Worm (Caenorhabditis elegans) whole organism, late embryonic: Measurements from ENCODE around the gene T05B4.12.

Experiments used
- F13H6.1 ChIP-seq: sonication (generic microtip); optimal IDR thresholded peaks from 2 replicates; lab custom pipeline; 2016; ENCODE audit warnings: missing genetic modification characterization, missing compliant biosample characterization
- T23F11.4 ChIP-seq: fragments of 200-800 bp; sonication (Bioruptor generic); optimal IDR thresholded peaks from 2 replicates; lab custom pipeline; 2018; ENCODE audit warnings: mild to moderate bottlenecking, missing genetic modification characterization, missing compliant biosample characterization
- ama-1 ChIP-seq: fragments of 150-350 bp; optimal IDR thresholded peaks from 2 replicates; lab custom pipeline; 2014
- ceh-9 ChIP-seq: sonication (generic microtip); optimal IDR thresholded peaks from 2 replicates; lab custom pipeline; 2016; ENCODE audit warnings: mild to moderate bottlenecking, missing genetic modification characterization, inconsistent platforms, missing compliant biosample characterization
- che-1 ChIP-seq: sonication (generic microtip); optimal IDR thresholded peaks from 2 replicates; lab custom pipeline; 2016; ENCODE audit warnings: mild to moderate bottlenecking, missing genetic modification characterization, missing compliant biosample characterization
- dve-1 ChIP-seq: sonication (generic microtip); optimal IDR thresholded peaks from 2 replicates; lab custom pipeline; 2017; ENCODE audit warnings: antibody characterized with exemption, mild to moderate bottlenecking, missing genetic modification characterization, missing compliant biosample characterization
- elt-2 ChIP-seq: sonication (generic microtip); optimal IDR thresholded peaks from 2 replicates; lab custom pipeline; 2016; ENCODE audit warnings: missing genetic modification reagents, missing genetic modification characterization, missing compliant biosample characterization
- fkh-6 ChIP-seq: sonication (generic microtip); optimal IDR thresholded peaks from 2 replicates; lab custom pipeline; 2016; ENCODE audit warnings: missing genetic modification characterization, missing compliant biosample characterization
- madf-2 ChIP-seq: sonication (generic microtip); optimal IDR thresholded peaks from 2 replicates; lab custom pipeline; 2017; ENCODE audit warnings: missing genetic modification characterization, missing compliant biosample characterization
- nhr-11 ChIP-seq: fragments of 150-350 bp; optimal IDR thresholded peaks from 2 replicates; lab custom pipeline; 2014; ENCODE audit warnings: missing biosample characterization, missing genetic modification characterization
- pha-4 ChIP-seq: fragments of 150-350 bp; optimal IDR thresholded peaks from 2 replicates; lab custom pipeline; 2018; ENCODE audit warnings: missing biosample characterization, missing genetic modification reagents, missing genetic modification characterization
- pqm-1 ChIP-seq: sonication (generic microtip); optimal IDR thresholded peaks from 2 replicates; lab custom pipeline; 2016; ENCODE audit warnings: missing genetic modification characterization, missing compliant biosample characterization
- sox-2 ChIP-seq: fragments of 200-800 bp; sonication (Bioruptor generic); IDR thresholded peaks from 2 replicates; pipeline ENCODE4 v1.3.6; 2022; ENCODE audit warnings: missing genetic modification reagents, missing genetic modification characterization, missing compliant biosample characterization
- unc-86 ChIP-seq: sonication (generic microtip); optimal IDR thresholded peaks from 2 replicates; lab custom pipeline; 2016; ENCODE audit warnings: missing genetic modification characterization, missing compliant biosample characterization

DNA sequence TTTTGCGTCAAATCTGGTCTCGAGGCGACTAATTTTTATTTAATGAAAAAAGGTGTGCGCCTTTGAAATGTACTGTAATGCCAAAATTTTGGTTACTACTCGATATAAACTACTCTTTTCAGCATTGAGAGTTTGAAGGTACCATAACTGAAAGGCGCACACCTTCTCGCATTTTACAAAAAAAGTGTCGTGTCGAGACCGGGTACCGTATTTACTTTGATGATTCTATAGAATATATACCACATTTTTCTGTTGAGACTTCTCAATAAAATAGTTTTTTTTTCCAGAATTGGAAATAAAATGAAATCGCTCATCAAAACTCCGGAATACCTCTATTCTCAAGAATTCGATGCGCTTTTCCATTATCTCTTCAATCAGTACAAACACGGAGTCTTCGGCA is 37.1 kb upstream of the T05B4.12 start, which contains the start of gene Y45G5AM.4:
- no peak for TF ChIP-seq elt-2 (tag; lab: Kevin White, UChicago)
- TF ChIP-seq pha-4 = no peak
- TF ChIP-seq ama-1 = no peak
- no peak for TF ChIP-seq che-1
- TF ChIP-seq madf-2 (tag; lab: Kevin White, UChicago) = no peak
- no peak for TF ChIP-seq dve-1 (tag; lab: Kevin White, UChicago)
- TF ChIP-seq unc-86 (tag; lab: Kevin White, UChicago) = no peak
- no peak for TF ChIP-seq F13H6.1
- TF ChIP-seq ceh-9 (tag; lab: Kevin White, UChicago) = no peak
- TF ChIP-seq T23F11.4 = no peak
- TF ChIP-seq fkh-6 (tag; lab: Kevin White, UChicago) = no peak
- TF ChIP-seq nhr-11 (tag; lab: Kevin White, UChicago) = no peak
- TF ChIP-seq sox-2 (GFP tag; lab: Robert Waterston, UW) = no peak
- no peak for TF ChIP-seq pqm-1 (tag; lab: Kevin White, UChicago)
